Worm (Caenorhabditis elegans) whole organism, mixed stage, embryonic: ENCODE measurements around the gene K01G5.10.

Experiments used
- bed-3 ChIP-seq: fragments of 200-800 bp; sonication (Bioruptor generic); optimal IDR thresholded peaks from 3 replicates; lab custom pipeline; 2018; ENCODE audit warnings: mild to moderate bottlenecking, missing genetic modification characterization, moderate library complexity, missing compliant biosample characterization
- blmp-1 ChIP-seq: fragments of 150-350 bp; optimal IDR thresholded peaks from 2 replicates; lab custom pipeline; 2014; ENCODE audit warnings: missing biosample characterization, missing genetic modification characterization
- ceh-39 ChIP-seq: fragments of 150-350 bp; optimal IDR thresholded peaks from 2 replicates; lab custom pipeline; 2014; ENCODE audit warnings: missing biosample characterization, missing genetic modification characterization
- ceh-43 ChIP-seq: fragments of 200-800 bp; sonication (Bioruptor generic); optimal IDR thresholded peaks from 2 replicates; lab custom pipeline; 2018; ENCODE audit warnings: mild to moderate bottlenecking, missing genetic modification characterization, moderate library complexity, missing compliant biosample characterization
- ceh-83 ChIP-seq: fragments of 200-800 bp; sonication (Bioruptor generic); optimal IDR thresholded peaks from 2 replicates; lab custom pipeline; 2018; ENCODE audit warnings: mild to moderate bottlenecking, missing genetic modification characterization, missing compliant biosample characterization
- ces-1 ChIP-seq: fragments of 150-350 bp; optimal IDR thresholded peaks from 2 replicates; lab custom pipeline; 2014; ENCODE audit warnings: missing biosample characterization, missing genetic modification reagents, missing genetic modification characterization
- drap-1 ChIP-seq: fragments of 200-800 bp; sonication (Bioruptor generic); optimal IDR thresholded peaks from 3 replicates; lab custom pipeline; 2018; ENCODE audit warnings: mild to moderate bottlenecking, missing genetic modification characterization, missing compliant biosample characterization
- elt-1 ChIP-seq: sonication (generic microtip); optimal IDR thresholded peaks from 2 replicates; lab custom pipeline; 2017; ENCODE audit warnings: missing genetic modification characterization, mild to moderate bottlenecking, missing compliant biosample characterization, antibody characterized with exemption, moderate library complexity, borderline replicate concordance; ENCODE audit not compliant: insufficient read depth
- elt-3 ChIP-seq: fragments of 150-350 bp; optimal IDR thresholded peaks from 2 replicates; lab custom pipeline; 2014; ENCODE audit warnings: missing biosample characterization, missing genetic modification characterization
- flh-1 ChIP-seq: fragments of 200-800 bp; sonication (Bioruptor generic); optimal IDR thresholded peaks from 2 replicates; lab custom pipeline; 2018; ENCODE audit warnings: mild to moderate bottlenecking, missing genetic modification characterization, moderate library complexity, missing compliant biosample characterization
- ham-2 ChIP-seq: fragments of 200-800 bp; sonication (Bioruptor generic); optimal IDR thresholded peaks from 2 replicates; lab custom pipeline; 2018; ENCODE audit warnings: mild to moderate bottlenecking, missing genetic modification characterization, missing compliant biosample characterization
- hlh-1 ChIP-seq: fragments of 150-350 bp; optimal IDR thresholded peaks from 2 replicates; lab custom pipeline; 2014; ENCODE audit warnings: missing biosample characterization, missing genetic modification reagents, missing genetic modification characterization
- lin-13 ChIP-seq: fragments of 150-350 bp; optimal IDR thresholded peaks from 2 replicates; lab custom pipeline; 2014; ENCODE audit warnings: missing biosample characterization, missing genetic modification characterization
- lin-32 ChIP-seq: fragments of 200-800 bp; sonication (Bioruptor generic); optimal IDR thresholded peaks from 2 replicates; lab custom pipeline; 2018; ENCODE audit warnings: mild to moderate bottlenecking, missing genetic modification characterization, missing compliant biosample characterization
- lsy-2 ChIP-seq: fragments of 150-350 bp; optimal IDR thresholded peaks from 2 replicates; lab custom pipeline; 2014; ENCODE audit warnings: missing biosample characterization, missing genetic modification characterization
- mab-5 ChIP-seq: fragments of 150-350 bp; optimal IDR thresholded peaks from 2 replicates; lab custom pipeline; 2014; ENCODE audit warnings: missing biosample characterization, missing genetic modification characterization
- mep-1 ChIP-seq: fragments of 150-350 bp; optimal IDR thresholded peaks from 2 replicates; lab custom pipeline; 2017; ENCODE audit warnings: missing biosample characterization, missing genetic modification reagents, missing genetic modification characterization, inconsistent platforms
- mls-2 ChIP-seq: sonication (generic microtip); optimal IDR thresholded peaks from 2 replicates; lab custom pipeline; 2016; ENCODE audit warnings: mild to moderate bottlenecking, missing genetic modification characterization, moderate library complexity, missing compliant biosample characterization
- nhr-12 ChIP-seq: fragments of 150-350 bp; optimal IDR thresholded peaks from 2 replicates; lab custom pipeline; 2014; ENCODE audit warnings: missing biosample characterization, missing genetic modification characterization
- nhr-237 ChIP-seq: fragments of 150-350 bp; optimal IDR thresholded peaks from 2 replicates; lab custom pipeline; 2014; ENCODE audit warnings: missing biosample characterization, missing genetic modification characterization
- nhr-28 ChIP-seq: fragments of 150-350 bp; optimal IDR thresholded peaks from 2 replicates; lab custom pipeline; 2014; ENCODE audit warnings: missing biosample characterization, missing genetic modification characterization
- nhr-76 ChIP-seq: sonication (generic microtip); optimal IDR thresholded peaks from 2 replicates; lab custom pipeline; 2017; ENCODE audit warnings: missing biosample characterization, missing genetic modification characterization
- pha-4 ChIP-seq: fragments of 150-350 bp; optimal IDR thresholded peaks from 2 replicates; lab custom pipeline; 2018; ENCODE audit warnings: missing biosample characterization, missing genetic modification reagents, missing genetic modification characterization
- sem-2 ChIP-seq: fragments of 200-800 bp; sonication (Bioruptor generic); optimal IDR thresholded peaks from 2 replicates; lab custom pipeline; 2018; ENCODE audit warnings: mild to moderate bottlenecking, missing genetic modification characterization, missing compliant biosample characterization
- snpc-4 ChIP-seq: fragments of 150-350 bp; optimal IDR thresholded peaks from 2 replicates; lab custom pipeline; 2014; ENCODE audit warnings: missing biosample characterization, missing genetic modification characterization
- sptf-1 ChIP-seq: sonication (generic microtip); optimal IDR thresholded peaks from 2 replicates; lab custom pipeline; 2017; ENCODE audit warnings: mild to moderate bottlenecking, missing genetic modification characterization, moderate library complexity, missing compliant biosample characterization
- tbx-8 ChIP-seq: fragments of 200-800 bp; sonication (Bioruptor generic); optimal IDR thresholded peaks from 2 replicates; lab custom pipeline; 2018; ENCODE audit warnings: mild to moderate bottlenecking, missing genetic modification characterization, moderate library complexity, missing compliant biosample characterization
- unc-120 ChIP-seq: sonication (generic microtip); optimal IDR thresholded peaks from 2 replicates; lab custom pipeline; 2017; ENCODE audit warnings: missing genetic modification characterization, missing compliant biosample characterization; ENCODE audit not compliant: poor library complexity, severe bottlenecking
- unc-62 ChIP-seq: fragments of 150-350 bp; optimal IDR thresholded peaks from 2 replicates; lab custom pipeline; 2014; ENCODE audit warnings: missing biosample characterization, missing genetic modification reagents, missing genetic modification characterization
- zip-8 ChIP-seq: fragments of 150-350 bp; optimal IDR thresholded peaks from 2 replicates; lab custom pipeline; 2014; ENCODE audit warnings: missing biosample characterization, missing genetic modification characterization
- ztf-11 ChIP-seq: fragments of 150-350 bp; optimal IDR thresholded peaks from 2 replicates; lab custom pipeline; 2014; ENCODE audit warnings: missing biosample characterization, missing genetic modification characterization

K01G5.10 gene

DNA sequence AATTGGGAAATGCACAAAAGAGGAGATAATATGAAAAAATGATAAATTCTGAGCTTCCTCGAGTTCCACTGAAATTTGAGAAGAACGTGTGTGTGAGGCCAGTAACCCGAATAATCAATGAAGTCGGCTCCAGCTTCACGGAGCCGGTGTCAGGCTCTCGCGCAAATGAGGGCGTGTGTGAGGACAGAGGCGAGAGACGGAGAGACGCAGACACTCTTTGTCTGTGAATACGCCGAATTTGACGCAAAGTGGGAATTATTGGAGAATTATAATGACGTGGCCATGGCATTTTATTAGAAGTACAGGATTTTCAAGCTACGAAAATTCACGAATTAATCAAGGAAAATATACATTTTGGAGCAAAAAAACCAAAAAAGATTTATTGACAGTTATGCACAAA, 18.4 kb downstream of the K01G5.10 start:
- TF ChIP-seq ces-1 (GFP tag; lab: Kevin White, UChicago) (peak; percentile 52), unc-120 (tag; lab: Kevin White, UChicago) (peak; percentile 74), ceh-83 (GFP tag; lab: Kevin White, UChicago) (no peak), ceh-39 (tag; lab: Kevin White, UChicago) (no peak), ceh-43 (GFP tag; lab: Kevin White, UChicago) (no peak), nhr-237 (peak; percentile 40), unc-62 (no peak), snpc-4 (tag; lab: Kevin White, UChicago) (no peak), lin-32 (no peak), pha-4 (tag; lab: Kevin White, UChicago) (no peak), zip-8 (no peak), ham-2 (peak; percentile 22), drap-1 (no peak), sem-2 (GFP tag; lab: Kevin White, UChicago) (no peak), blmp-1 (no peak), elt-1 (tag; lab: Kevin White, UChicago) (no peak), mls-2 (peak; percentile 6), elt-3 (tag; lab: Kevin White, UChicago) (no peak), lsy-2 (no peak), sptf-1 (peak; percentile 26), mep-1 (tag; lab: Kevin White, UChicago) (peak; percentile 11), mab-5 (tag; lab: Kevin White, UChicago) (no peak)

DNA sequence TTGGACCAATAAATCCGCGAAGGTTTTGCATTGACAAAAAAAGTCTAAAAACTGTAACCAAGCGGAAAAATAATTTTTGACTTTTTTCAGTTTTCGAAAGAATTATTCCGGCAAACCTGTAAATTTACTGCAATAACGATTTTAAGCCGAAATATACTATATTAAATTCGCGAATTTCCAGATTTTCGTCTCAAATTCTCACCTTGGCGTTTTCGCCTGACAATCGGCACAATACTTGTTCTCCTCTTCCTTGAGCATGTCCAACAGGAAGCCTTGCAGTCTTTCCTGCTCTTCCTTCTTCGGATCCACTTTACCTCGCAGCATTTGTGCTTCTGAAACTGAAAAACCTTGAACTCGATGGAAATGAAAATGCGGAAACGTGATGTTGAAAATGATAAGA, 18.9 kb downstream of the K01G5.10 start, which contains the start of gene smap-1:
Gene smap-1 (minus strand): TSS at position 338 of the 400 bp plus-strand sequence.
- TF ChIP-seq nhr-28 (tag; lab: Kevin White, UChicago) (no peak), ham-2 (no peak), mep-1 (tag; lab: Kevin White, UChicago) (no peak), hlh-1 (tag; lab: Kevin White, UChicago) (no peak), ceh-43 (GFP tag; lab: Kevin White, UChicago) (no peak), flh-1 (GFP tag; lab: Kevin White, UChicago) (no peak), nhr-237 (no peak), ztf-11 (tag; lab: Kevin White, UChicago) (no peak), bed-3 (no peak), zip-8 (no peak), drap-1 (no peak)

ce11 chrIII:10738081-10738480, 20.2 kb downstream of the K01G5.10 start:
- TF ChIP-seq lin-13 (tag; lab: Kevin White, UChicago) (no peak), ces-1 (GFP tag; lab: Kevin White, UChicago) (no peak), snpc-4 (tag; lab: Kevin White, UChicago) (no peak), hlh-1 (tag; lab: Kevin White, UChicago) (no peak), nhr-76 (tag; lab: Kevin White, UChicago) (no peak), mab-5 (tag; lab: Kevin White, UChicago) (no peak), lin-32 (no peak), ztf-11 (tag; lab: Kevin White, UChicago) (no peak)
- TF ChIP-seq, all 35 proteins: peak for 0

DNA sequence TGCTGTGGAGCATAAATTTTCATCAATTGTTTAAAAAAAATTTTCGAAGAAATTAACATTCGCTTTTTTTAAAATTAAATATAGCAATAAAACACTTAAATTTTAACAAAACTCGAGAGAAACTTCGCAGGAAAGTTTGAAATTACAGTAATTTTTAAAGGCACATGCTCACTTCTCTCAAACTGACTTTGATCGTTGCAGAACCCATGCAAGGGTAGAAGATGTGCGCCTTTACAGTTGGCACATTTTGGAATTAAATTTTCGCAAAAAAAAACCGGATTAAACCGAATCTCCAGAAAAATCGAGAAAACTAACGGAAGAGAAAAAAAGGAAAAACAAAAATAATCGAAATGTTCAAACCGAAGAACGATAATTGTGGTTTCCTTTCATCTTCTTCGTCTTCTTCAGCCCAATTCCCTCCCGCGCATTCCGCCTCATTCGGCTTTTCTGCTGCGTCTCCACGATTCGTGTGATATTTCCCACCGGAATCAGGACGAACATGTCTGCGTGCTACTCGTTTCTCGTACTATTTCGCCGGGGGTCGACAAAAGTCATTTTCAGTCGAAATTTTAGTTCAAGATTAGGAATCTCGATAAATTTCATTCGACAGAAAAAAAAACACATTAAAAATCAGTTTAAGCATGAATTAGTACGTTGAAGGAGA, 21.9 kb downstream of the K01G5.10 start:
- no peak for TF ChIP-seq nhr-237
- no peak for TF ChIP-seq tbx-8 (GFP tag; lab: Kevin White, UChicago)

- TF ChIP-seq nhr-237 = no peak
- no peak for TF ChIP-seq nhr-12 (tag; lab: Kevin White, UChicago)
- TF ChIP-seq sptf-1 = no peak
- TF ChIP-seq pha-4 (tag; lab: Kevin White, UChicago) = no peak
- no peak for TF ChIP-seq flh-1 (GFP tag; lab: Kevin White, UChicago)
- TF ChIP-seq zip-8 = no peak
- TF ChIP-seq ceh-39 (tag; lab: Kevin White, UChicago) = no peak
Measured at ce11 chrIII:10734511-10735233, 23.6 kb downstream of the K01G5.10 start.
